Fruit fly (Drosophila melanogaster) whole organism, embryonic: ENCODE data around the gene Naam.
A peak's percentile ranks its signal among the peaks of the same experiment; 100 is the strongest.

Source experiments
- Abd-B ChIP-seq: fragments of 200-800 bp; sonication (Bioruptor generic); optimal IDR thresholded peaks from 2 replicates; lab custom pipeline; 2018; ENCODE audit warnings: missing biosample characterization, mild to moderate bottlenecking, missing genetic modification characterization, moderate library complexity
- Atf3 ChIP-seq: fragments of 200-800 bp; sonication (Bioruptor generic); optimal IDR thresholded peaks from 3 replicates; lab custom pipeline; 2016; ENCODE audit warnings: missing biosample characterization, missing genetic modification characterization
- Atf6 ChIP-seq: fragments of 200-800 bp; sonication (Bioruptor generic); IDR thresholded peaks from 2 replicates; pipeline ENCODE4 v1.3.6; 2022; ENCODE audit warnings: missing biosample characterization, missing genetic modification characterization
- BEAF-32 ChIP-seq: fragments of 200-800 bp; sonication (Bioruptor generic); optimal IDR thresholded peaks from 3 replicates; lab custom pipeline; 2017; ENCODE audit warnings: missing biosample characterization, missing genetic modification characterization, mild to moderate bottlenecking, moderate library complexity, missing genetic modification reagents
- Blimp-1 ChIP-seq: fragments of 200-800 bp; sonication (Bioruptor generic); optimal IDR thresholded peaks from 3 replicates; lab custom pipeline; 2018; ENCODE audit warnings: missing biosample characterization, missing genetic modification characterization, mild to moderate bottlenecking, moderate library complexity, missing genetic modification reagents
- CG10267 ChIP-seq: fragments of 200-800 bp; sonication (Bioruptor generic); optimal IDR thresholded peaks from 2 replicates; lab custom pipeline; 2018; ENCODE audit warnings: missing biosample characterization, mild to moderate bottlenecking, missing genetic modification characterization, moderate library complexity
- CG10274 ChIP-seq: fragments of 200-800 bp; sonication (Bioruptor generic); optimal IDR thresholded peaks from 3 replicates; lab custom pipeline; 2017; ENCODE audit warnings: missing biosample characterization, mild to moderate bottlenecking, missing genetic modification characterization
- CG11696 ChIP-seq: fragments of 200-800 bp; sonication (Bioruptor generic); IDR thresholded peaks from 2 replicates; pipeline ENCODE4 v1.3.6; 2022; ENCODE audit warnings: missing biosample characterization, missing genetic modification characterization
- CG1233 ChIP-seq: fragments of 200-800 bp; sonication (Bioruptor generic); optimal IDR thresholded peaks from 4 replicates; lab custom pipeline; 2018; ENCODE audit warnings: missing biosample characterization, mild to moderate bottlenecking, missing genetic modification characterization
- CG12744 ChIP-seq: fragments of 200-800 bp; sonication (Bioruptor generic); optimal IDR thresholded peaks from 2 replicates; lab custom pipeline; 2016; ENCODE audit warnings: missing biosample characterization, missing genetic modification characterization
- CG14014 ChIP-seq: fragments of 200-800 bp; sonication (Bioruptor generic); IDR thresholded peaks from 2 replicates; pipeline ENCODE4 v1.3.6; 2022; ENCODE audit warnings: missing biosample characterization, missing genetic modification characterization
- CG14050 ChIP-seq: fragments of 200-800 bp; sonication (Bioruptor generic); IDR thresholded peaks from 3 replicates; pipeline ENCODE4 v1.3.6; 2022; ENCODE audit warnings: missing biosample characterization, missing genetic modification characterization
- CG17361 ChIP-seq: fragments of 200-800 bp; sonication (Bioruptor generic); IDR thresholded peaks from 3 replicates; pipeline ENCODE4 v1.3.6; 2022; ENCODE audit warnings: missing biosample characterization, missing genetic modification characterization
- CG17802 ChIP-seq: fragments of 200-800 bp; sonication (Bioruptor generic); optimal IDR thresholded peaks from 2 replicates; lab custom pipeline; 2018; ENCODE audit warnings: missing biosample characterization, mild to moderate bottlenecking, missing genetic modification characterization, moderate library complexity
- CG34376 ChIP-seq: fragments of 200-800 bp; sonication (Bioruptor generic); optimal IDR thresholded peaks from 2 replicates; lab custom pipeline; 2018; ENCODE audit warnings: missing biosample characterization, mild to moderate bottlenecking, missing genetic modification characterization
- CG3847 ChIP-seq: fragments of 200-800 bp; sonication (Bioruptor generic); IDR thresholded peaks from 2 replicates; pipeline ENCODE4 v1.3.6; 2022; ENCODE audit warnings: missing biosample characterization, missing genetic modification characterization
- CG4424 ChIP-seq: fragments of 200-800 bp; sonication (Bioruptor generic); optimal IDR thresholded peaks from 3 replicates; lab custom pipeline; 2016; ENCODE audit warnings: missing biosample characterization, missing genetic modification characterization
- CG4707 ChIP-seq: fragments of 200-800 bp; sonication (Bioruptor generic); optimal IDR thresholded peaks from 2 replicates; lab custom pipeline; 2018; ENCODE audit warnings: missing biosample characterization, mild to moderate bottlenecking, missing genetic modification characterization, moderate library complexity
- CG6272 ChIP-seq: fragments of 200-800 bp; sonication (Bioruptor generic); IDR thresholded peaks from 2 replicates; pipeline ENCODE4 v1.3.6; 2022; ENCODE audit warnings: missing biosample characterization, missing genetic modification characterization
- CG6854 ChIP-seq: fragments of 200-800 bp; sonication (Bioruptor generic); optimal IDR thresholded peaks from 3 replicates; lab custom pipeline; 2017; ENCODE audit warnings: missing biosample characterization, mild to moderate bottlenecking, missing genetic modification characterization
- CG7556 ChIP-seq: fragments of 200-800 bp; sonication (Bioruptor generic); optimal IDR thresholded peaks from 2 replicates; lab custom pipeline; 2017; ENCODE audit warnings: missing biosample characterization, mild to moderate bottlenecking, missing genetic modification characterization
- CG7786 ChIP-seq: fragments of 200-800 bp; sonication (Bioruptor generic); optimal IDR thresholded peaks from 2 replicates; lab custom pipeline; 2016; ENCODE audit warnings: missing biosample characterization, missing genetic modification characterization
- CHES-1-like ChIP-seq: fragments of 200-800 bp; sonication (Bioruptor generic); optimal IDR thresholded peaks from 2 replicates; lab custom pipeline; 2016; ENCODE audit warnings: missing biosample characterization, missing genetic modification characterization
- Chrac-16 ChIP-seq: fragments of 200-800 bp; sonication (Bioruptor generic); optimal IDR thresholded peaks from 3 replicates; lab custom pipeline; 2016; ENCODE audit warnings: missing biosample characterization, missing genetic modification characterization
- CoRest ChIP-seq: fragments of 200-800 bp; sonication (Bioruptor generic); optimal IDR thresholded peaks from 3 replicates; lab custom pipeline; 2018; ENCODE audit warnings: missing biosample characterization, mild to moderate bottlenecking, missing genetic modification characterization, moderate library complexity
- Deaf1 ChIP-seq: fragments of 200-800 bp; optimal IDR thresholded peaks from 3 replicates; lab custom pipeline; 2019; ENCODE audit warnings: missing biosample characterization, mild to moderate bottlenecking, missing genetic modification characterization, moderate library complexity
- HLHmδ ChIP-seq: fragments of 200-800 bp; sonication (Bioruptor generic); optimal IDR thresholded peaks from 2 replicates; lab custom pipeline; 2018; ENCODE audit warnings: missing biosample characterization, mild to moderate bottlenecking, missing genetic modification characterization, moderate library complexity
- Hey ChIP-seq: fragments of 200-800 bp; sonication (Bioruptor generic); optimal IDR thresholded peaks from 3 replicates; lab custom pipeline; 2018; ENCODE audit warnings: missing biosample characterization, mild to moderate bottlenecking, missing genetic modification characterization
- Hr51 ChIP-seq, 2 experiments: fragments of 200-800 bp; sonication (Bioruptor generic); optimal IDR thresholded peaks; 2 replicates in 1 of 2; 3 replicates in 1 of 2; lab custom pipeline; 2016 to 2018; ENCODE audit warnings: missing biosample characterization in 2 of 2, missing genetic modification characterization in 2 of 2, mild to moderate bottlenecking in 1 of 2, moderate library complexity in 1 of 2
- Lim3 ChIP-seq: fragments of 200-800 bp; sonication (Bioruptor generic); IDR thresholded peaks from 2 replicates; pipeline ENCODE4 v1.3.6; 2022; ENCODE audit warnings: missing biosample characterization, missing genetic modification characterization
- MESR4 ChIP-seq: fragments of 200-800 bp; sonication (Bioruptor generic); optimal IDR thresholded peaks from 2 replicates; lab custom pipeline; 2018; ENCODE audit warnings: missing biosample characterization, mild to moderate bottlenecking, missing genetic modification characterization, moderate library complexity
- amos ChIP-seq: fragments of 200-800 bp; sonication (Bioruptor generic); IDR thresholded peaks from 2 replicates; pipeline ENCODE4 v1.3.6; 2022; ENCODE audit warnings: missing biosample characterization, missing genetic modification characterization; ENCODE audit not compliant: partially characterized antibody
- bowl ChIP-seq: fragments of 200-800 bp; sonication (Bioruptor generic); IDR thresholded peaks from 2 replicates; pipeline ENCODE4 v1.3.6; 2022; ENCODE audit warnings: missing biosample characterization, missing genetic modification characterization
- btn ChIP-seq: fragments of 200-800 bp; sonication (Bioruptor generic); optimal IDR thresholded peaks from 2 replicates; lab custom pipeline; 2016; ENCODE audit warnings: missing biosample characterization, missing genetic modification characterization
- cad ChIP-seq: fragments of >200 bp; optimal IDR thresholded peaks from 2 replicates; lab custom pipeline; 2017; ENCODE audit warnings: missing biosample characterization, missing genetic modification characterization
- dysf ChIP-seq: fragments of 200-800 bp; sonication (Bioruptor generic); IDR thresholded peaks from 3 replicates; pipeline ENCODE4 v1.3.6; 2022; ENCODE audit warnings: missing biosample characterization, missing genetic modification characterization
- eve ChIP-seq, 2 experiments: fragments of >200 bp; optimal IDR thresholded peaks; 2 replicates each; lab custom pipeline; 2017; ENCODE audit warnings: missing biosample characterization in 2 of 2, missing genetic modification characterization in 2 of 2
- grn ChIP-seq: fragments of 200-800 bp; sonication (Bioruptor generic); optimal IDR thresholded peaks from 3 replicates; lab custom pipeline; 2017; ENCODE audit warnings: missing biosample characterization, missing genetic modification characterization
- mirr ChIP-seq: fragments of 200-800 bp; sonication (Bioruptor generic); optimal IDR thresholded peaks from 3 replicates; lab custom pipeline; 2018; ENCODE audit warnings: missing biosample characterization, mild to moderate bottlenecking, missing genetic modification characterization
- oc ChIP-seq: fragments of 200-800 bp; sonication (Bioruptor generic); optimal IDR thresholded peaks from 2 replicates; lab custom pipeline; 2018; ENCODE audit warnings: missing biosample characterization, mild to moderate bottlenecking, missing genetic modification characterization, moderate library complexity
- onecut ChIP-seq: fragments of 200-800 bp; sonication (Bioruptor generic); IDR thresholded peaks from 2 replicates; pipeline ENCODE4 v1.3.6; 2022; ENCODE audit warnings: missing biosample characterization, missing genetic modification characterization
- rib ChIP-seq: fragments of 200-800 bp; sonication (Bioruptor generic); IDR thresholded peaks from 2 replicates; pipeline ENCODE4 v1.3.6; 2022; ENCODE audit warnings: missing biosample characterization, missing genetic modification characterization
- sc ChIP-seq, 3 experiments: fragments of >200 bp in 2 of 3; fragments of 200-800 bp in 1 of 3; sonication (Bioruptor generic) in 1 of 3; optimal IDR thresholded peaks; 2 replicates in 2 of 3; 3 replicates in 1 of 3; lab custom pipeline; 2017; ENCODE audit warnings: mild to moderate bottlenecking in 1 of 3, missing biosample characterization in 1 of 3, missing genetic modification characterization in 1 of 3, missing genetic modification reagents in 1 of 3
- sens-2 ChIP-seq: fragments of 200-800 bp; sonication (Bioruptor generic); IDR thresholded peaks from 2 replicates; pipeline ENCODE4 v1.3.6; 2022; ENCODE audit warnings: missing biosample characterization, missing genetic modification characterization
- sima ChIP-seq: fragments of 200-800 bp; sonication (Bioruptor generic); optimal IDR thresholded peaks from 2 replicates; lab custom pipeline; 2016; ENCODE audit warnings: missing biosample characterization, missing genetic modification characterization
- tgo ChIP-seq: fragments of 200-800 bp; sonication (Bioruptor generic); IDR thresholded peaks from 3 replicates; pipeline ENCODE4 v1.3.6; 2022; ENCODE audit warnings: missing biosample characterization, missing genetic modification characterization
- usp ChIP-seq: fragments of >200 bp; optimal IDR thresholded peaks from 2 replicates; lab custom pipeline; 2017; ENCODE audit warnings: missing biosample characterization, missing genetic modification characterization
- vfl ChIP-seq: fragments of 200-800 bp; sonication (Bioruptor generic); optimal IDR thresholded peaks from 2 replicates; lab custom pipeline; 2016; ENCODE audit warnings: missing biosample characterization, missing genetic modification characterization
- zfh2 ChIP-seq: fragments of 200-800 bp; sonication (Bioruptor generic); optimal IDR thresholded peaks from 2 replicates; lab custom pipeline; 2016; ENCODE audit warnings: missing biosample characterization, missing genetic modification characterization

Naam gene

DNA sequence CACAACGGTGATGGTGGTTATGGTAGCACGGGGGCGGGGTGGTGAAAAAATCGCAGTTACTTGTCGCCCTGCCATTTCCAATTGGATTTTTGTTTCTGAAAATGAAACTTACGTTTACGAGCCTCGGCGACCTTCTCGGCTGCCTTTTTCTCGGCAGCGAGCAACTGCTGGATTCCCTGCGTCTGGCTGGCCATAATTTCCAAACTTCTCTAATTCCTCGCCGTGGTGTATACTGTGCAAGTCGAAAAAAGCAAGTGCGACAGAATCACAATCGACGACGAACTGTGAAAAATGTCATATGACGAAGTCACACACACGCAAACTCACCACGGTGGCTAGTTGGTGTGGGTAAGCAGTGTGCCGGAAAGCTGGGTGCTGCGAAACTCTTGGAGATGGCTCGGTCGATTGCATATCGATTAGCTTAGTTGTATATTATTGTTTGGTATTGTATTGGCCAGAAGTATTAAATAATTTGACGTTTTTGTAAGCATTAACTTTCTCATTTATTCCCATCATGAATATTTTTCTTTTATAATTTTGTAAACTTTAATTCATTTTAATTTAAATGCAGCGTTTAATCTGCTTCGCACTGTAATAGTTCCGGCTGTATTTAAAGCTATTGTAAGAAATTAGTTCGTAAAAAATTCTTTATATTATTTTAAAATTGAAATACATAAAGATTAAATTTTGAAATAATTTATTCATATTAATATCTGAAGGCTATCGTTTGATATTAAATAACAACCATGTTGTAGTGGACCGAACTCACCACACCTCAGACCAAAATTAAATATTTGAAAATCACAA, 27.0 kb upstream of the Naam start, which contains the start of gene Vha13 (continued):
- peak; percentile 61 for TF ChIP-seq Deaf1 (tag; lab: Kevin White, UChicago)
- peak; percentile 70 for TF ChIP-seq CG6272 (GFP tag; lab: Robert Waterston, UW)
- TF ChIP-seq cad (GFP tag; lab: Kevin White, UChicago), result no peak
- TF ChIP-seq sima (GFP tag; lab: Kevin White, UChicago), result no peak
- peak; percentile 57 for TF ChIP-seq CG6854
- no peak for TF ChIP-seq CG12744 (GFP tag; lab: Kevin White, UChicago)
- peak; percentile 99 for TF ChIP-seq MESR4 (GFP tag; lab: Kevin White, UChicago)
- peak; percentile 16 for TF ChIP-seq CG7786 (GFP tag; lab: Kevin White, UChicago)
- TF ChIP-seq tgo, result peak; percentile 42; the same call in 2 of the 3 replicates
- TF ChIP-seq Abd-B, result no peak
- TF ChIP-seq amos (GFP tag; lab: Robert Waterston, UW), result peak; percentile 78
- TF ChIP-seq BEAF-32, result peak; percentile 72
- peak; percentile 39 for TF ChIP-seq CHES-1-like (GFP tag; lab: Kevin White, UChicago)
- peak; percentile 41; the same call in 1 of the 2 replicates for TF ChIP-seq bowl
- TF ChIP-seq CG17361, result peak; percentile 69
- TF ChIP-seq grn (GFP tag; lab: Kevin White, UChicago), result no peak
- TF ChIP-seq Hr51 (GFP tag; optimal IDR thresholded peaks at IDR 0.05; lab: Kevin White, UChicago), result peak in 1 of 2 experiments; percentile 53
- peak; percentile 58 for TF ChIP-seq CG4424 (GFP tag; lab: Kevin White, UChicago)
- TF ChIP-seq Atf3 (GFP tag; lab: Kevin White, UChicago), result peak; percentile 60
- TF ChIP-seq dysf (GFP tag; lab: Robert Waterston, UW), result peak; percentile 63; the same call in 2 of the 3 replicates
- TF ChIP-seq Hey (tag; lab: Kevin White, UChicago), result no peak
- TF ChIP-seq CG3847, result peak; percentile 65
- TF ChIP-seq zfh2, result peak; percentile 65
- TF ChIP-seq CG7556 (GFP tag; lab: Kevin White, UChicago), result peak; percentile 34
- no peak for TF ChIP-seq CG17802 (tag; lab: Kevin White, UChicago)
- TF ChIP-seq CG10267, result no peak
- 0 out of 2 replicates have a peak, but pooled peaks have one; percentile 7 for TF ChIP-seq sens-2 (GFP tag; lab: Robert Waterston, UW)
- peak; percentile 35 for TF ChIP-seq CoRest (tag; lab: Kevin White, UChicago)
- TF ChIP-seq btn, result no peak
- TF ChIP-seq oc (tag; lab: Kevin White, UChicago), result no peak
- TF ChIP-seq CG14014 (GFP tag; lab: Robert Waterston, UW), result no peak
- TF ChIP-seq sc (optimal IDR thresholded peaks at IDR 0.05; lab: Kevin White, UChicago), result no peak
- no peak for TF ChIP-seq sc (GFP tag; optimal IDR thresholded peaks at IDR 0.05; lab: Kevin White, UChicago)
- no peak for TF ChIP-seq Lim3
- no peak for TF ChIP-seq CG14050 (GFP tag; lab: Robert Waterston, UW)
- TF ChIP-seq onecut (GFP tag; lab: Robert Waterston, UW), result peak; percentile 61
- no peak for TF ChIP-seq usp (GFP tag; lab: Kevin White, UChicago)
- TF ChIP-seq CG34376 (GFP tag; lab: Kevin White, UChicago), result peak; percentile 86
- TF ChIP-seq CG1233 (GFP tag; lab: Kevin White, UChicago), result no peak
- TF ChIP-seq vfl, result peak; percentile 10
- TF ChIP-seq CG11696 (GFP tag; lab: Robert Waterston, UW), result no peak
- no peak for TF ChIP-seq Blimp-1 (GFP tag; lab: Kevin White, UChicago)
- TF ChIP-seq HLHmδ (GFP tag; lab: Kevin White, UChicago), result peak; percentile 83
- TF ChIP-seq mirr (GFP tag; lab: Kevin White, UChicago), result peak; percentile 60
- no peak for TF ChIP-seq CG10274 (GFP tag; lab: Kevin White, UChicago)
- TF ChIP-seq Atf6 (GFP tag; lab: Robert Waterston, UW), result no peak; the same call in 1 of the 2 replicates
- no peak; the same call in 1 of the 2 replicates for TF ChIP-seq rib (GFP tag; lab: Robert Waterston, UW)
- TF ChIP-seq eve (GFP tag; optimal IDR thresholded peaks at IDR 0.05; lab: Kevin White, UChicago), result no peak
- peak; percentile 27 for TF ChIP-seq Chrac-16 (GFP tag; lab: Kevin White, UChicago)
- no peak for TF ChIP-seq CG4707 (GFP tag; lab: Kevin White, UChicago)
